Fruit fly (Drosophila melanogaster) whole organism, embryonic: Measurements from ENCODE around the gene CG14452.

Experiments
- CG17912 ChIP-seq: fragments of 200-800 bp; sonication (Bioruptor generic); optimal IDR thresholded peaks from 2 replicates; lab custom pipeline; 2018; ENCODE audit warnings: missing biosample characterization, mild to moderate bottlenecking, missing genetic modification characterization
- CG2199 ChIP-seq: fragments of 200-800 bp; sonication (Bioruptor generic); IDR thresholded peaks from 3 replicates; pipeline ENCODE4 v1.3.6; 2022; ENCODE audit warnings: missing biosample characterization, missing genetic modification characterization
- CG4730 ChIP-seq: fragments of 200-800 bp; sonication (Bioruptor generic); IDR thresholded peaks from 2 replicates; pipeline ENCODE4 v1.3.6; 2022; ENCODE audit warnings: missing biosample characterization, missing genetic modification characterization
- NC2α ChIP-seq: fragments of 200-800 bp; sonication (Bioruptor generic); optimal IDR thresholded peaks from 2 replicates; lab custom pipeline; 2016; ENCODE audit warnings: missing biosample characterization, missing genetic modification characterization
- bab2 ChIP-seq: fragments of 200-800 bp; sonication (Bioruptor generic); optimal IDR thresholded peaks from 2 replicates; lab custom pipeline; 2016; ENCODE audit warnings: missing biosample characterization, missing genetic modification characterization
- dati ChIP-seq: fragments of 200-800 bp; sonication (Bioruptor generic); IDR thresholded peaks from 2 replicates; pipeline ENCODE4 v1.3.6; 2022; ENCODE audit warnings: missing biosample characterization, missing genetic modification characterization
- esg ChIP-seq: fragments of 200-800 bp; sonication (Bioruptor generic); conservative IDR thresholded peaks from 2 replicates; pipeline ENCODE4 v1.3.6; 2022; ENCODE audit warnings: missing biosample characterization, missing genetic modification characterization
- insv ChIP-seq, 2 experiments: fragments of 200-800 bp; sonication (Bioruptor generic); optimal IDR thresholded peaks; 3 replicates each; lab custom pipeline; 2016 to 2018; ENCODE audit warnings: missing biosample characterization in 2 of 2, missing genetic modification characterization in 2 of 2
- jigr1 ChIP-seq: fragments of 200-800 bp; sonication (Bioruptor generic); IDR thresholded peaks from 3 replicates; pipeline ENCODE4 v1.3.6; 2022; ENCODE audit warnings: missing biosample characterization, missing genetic modification characterization
- nerfin-1 ChIP-seq: fragments of 200-800 bp; sonication (Bioruptor generic); optimal IDR thresholded peaks from 3 replicates; lab custom pipeline; 2019; ENCODE audit warnings: missing biosample characterization, mild to moderate bottlenecking, missing genetic modification characterization, moderate library complexity
- sima ChIP-seq: fragments of 200-800 bp; sonication (Bioruptor generic); optimal IDR thresholded peaks from 2 replicates; lab custom pipeline; 2016; ENCODE audit warnings: missing biosample characterization, missing genetic modification characterization
- wor ChIP-seq: fragments of 200-800 bp; sonication (Bioruptor generic); IDR thresholded peaks from 2 replicates; pipeline ENCODE4 v1.3.6; 2022; ENCODE audit warnings: missing biosample characterization, missing genetic modification characterization
- zen ChIP-seq: fragments of 200-800 bp; sonication (Bioruptor generic); optimal IDR thresholded peaks from 3 replicates; lab custom pipeline; 2018; ENCODE audit warnings: missing biosample characterization, mild to moderate bottlenecking, missing genetic modification characterization, moderate library complexity

DNA sequence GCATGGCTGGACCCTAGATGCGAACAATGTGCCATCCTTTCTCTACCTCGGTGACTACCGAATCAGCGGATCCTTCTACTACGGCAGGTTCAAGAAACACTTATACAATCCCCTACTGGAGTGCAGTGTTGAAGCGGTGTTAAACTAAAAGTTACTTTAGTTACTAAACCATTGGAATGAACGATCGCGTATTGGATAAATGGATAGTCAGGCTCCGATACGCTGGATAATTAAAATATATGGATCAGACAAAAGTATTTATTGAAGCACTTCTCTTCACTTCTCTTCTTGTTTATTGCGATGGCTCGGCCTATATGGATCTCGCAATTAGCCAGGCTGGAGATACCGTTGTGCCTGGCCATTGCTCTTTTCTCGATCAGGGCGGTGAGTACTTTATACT, 47.4 kb upstream of the CG14452 start, which contains the start of gene CG33770:
- TF ChIP-seq wor (GFP tag; lab: Robert Waterston, UW): no peak
- TF ChIP-seq nerfin-1 (tag; lab: Kevin White, UChicago): no peak
- no peak for TF ChIP-seq esg (GFP tag; lab: Robert Waterston, UW)
- no peak for TF ChIP-seq CG2199 (GFP tag; lab: Robert Waterston, UW)
- TF ChIP-seq sima (GFP tag; lab: Kevin White, UChicago): no peak
- no peak for TF ChIP-seq dati (GFP tag; lab: Robert Waterston, UW)
- TF ChIP-seq zen: no peak
- TF ChIP-seq CG4730 (GFP tag; lab: Robert Waterston, UW): no peak
- TF ChIP-seq insv (GFP tag; optimal IDR thresholded peaks at IDR 0.05; lab: Kevin White, UChicago): no peak
- TF ChIP-seq bab2: no peak
- TF ChIP-seq NC2α (GFP tag; lab: Kevin White, UChicago): no peak
- TF ChIP-seq CG17912: no peak
- no peak for TF ChIP-seq jigr1
